Worm (Caenorhabditis elegans) whole organism, L1 larva: ENCODE measurements around the gene mutd-1.

Source experiments
- C16A3.4 ChIP-seq: fragments of 150-350 bp; optimal IDR thresholded peaks from 2 replicates; lab custom pipeline; 2014; ENCODE audit warnings: missing biosample characterization, missing genetic modification characterization
- F16B12.6 ChIP-seq: fragments of 150-350 bp; optimal IDR thresholded peaks from 2 replicates; lab custom pipeline; 2014; ENCODE audit warnings: missing biosample characterization, missing genetic modification characterization
- Y116A8C.19 ChIP-seq: sonication (generic microtip); optimal IDR thresholded peaks from 2 replicates; lab custom pipeline; 2016; ENCODE audit warnings: missing compliant biosample characterization, missing genetic modification characterization, borderline replicate concordance
- aha-1 ChIP-seq: fragments of 150-350 bp; optimal IDR thresholded peaks from 2 replicates; lab custom pipeline; 2014; ENCODE audit warnings: missing biosample characterization, missing genetic modification characterization
- aly-2 ChIP-seq: fragments of 150-350 bp; optimal IDR thresholded peaks from 2 replicates; lab custom pipeline; 2014; ENCODE audit warnings: missing biosample characterization, missing genetic modification characterization
- ama-1 ChIP-seq: fragments of 150-350 bp; optimal IDR thresholded peaks from 2 replicates; lab custom pipeline; 2014
- ceh-63 ChIP-seq: fragments of 200-800 bp; sonication (Bioruptor generic); optimal IDR thresholded peaks from 2 replicates; lab custom pipeline; 2018; ENCODE audit warnings: mild to moderate bottlenecking, missing genetic modification characterization, missing compliant biosample characterization
- ceh-8 ChIP-seq: fragments of 200-800 bp; sonication (Bioruptor generic); optimal IDR thresholded peaks from 2 replicates; lab custom pipeline; 2018; ENCODE audit warnings: mild to moderate bottlenecking, missing genetic modification characterization, moderate library complexity, missing compliant biosample characterization
- ceh-88 ChIP-seq: fragments of 200-800 bp; sonication (Bioruptor generic); IDR thresholded peaks from 2 replicates; pipeline ENCODE4 v1.3.6; 2022; ENCODE audit warnings: missing genetic modification characterization, missing compliant biosample characterization
- efl-1 ChIP-seq, 4 experiments: fragments of 150-350 bp; optimal IDR thresholded peaks in 3 of 4; peaks in 1 of 4; 1 replicate in 1 of 4; 2 replicates in 3 of 4; lab custom pipeline; 2014; ENCODE audit warnings: missing biosample characterization in 2 of 4, missing genetic modification characterization in 2 of 4, missing genetic modification reagents in 2 of 4
- egl-13 ChIP-seq: sonication (generic microtip); optimal IDR thresholded peaks from 2 replicates; lab custom pipeline; 2016; ENCODE audit warnings: missing genotype, missing genetic modification reagents, missing genetic modification characterization, missing compliant biosample characterization
- egl-27 ChIP-seq, 2 experiments: fragments of 150-350 bp in 1 of 2; sonication (generic microtip); optimal IDR thresholded peaks; 3 replicates each; lab custom pipeline; 2017 to 2018; ENCODE audit warnings: missing biosample characterization in 2 of 2, missing genetic modification characterization in 2 of 2, missing genetic modification reagents in 2 of 2
- elt-2 ChIP-seq: sonication (generic microtip); optimal IDR thresholded peaks from 2 replicates; lab custom pipeline; 2016; ENCODE audit warnings: missing genetic modification characterization, mild to moderate bottlenecking, inconsistent platforms, missing compliant biosample characterization, missing genetic modification reagents
- elt-3 ChIP-seq, 6 experiments: fragments of 150-350 bp in 1 of 6; sonication (generic microtip); optimal IDR thresholded peaks; 2 replicates each; lab custom pipeline; 2017 to 2018; ENCODE audit warnings: missing biosample characterization in 6 of 6, missing genetic modification characterization in 6 of 6, inconsistent platforms in 1 of 6
- ets-5 ChIP-seq: fragments of 200-800 bp; sonication (Bioruptor generic); IDR thresholded peaks from 2 replicates; pipeline ENCODE4 v1.3.6; 2022; ENCODE audit warnings: missing genetic modification characterization, missing compliant biosample characterization
- fkh-10 ChIP-seq: sonication (generic microtip); optimal IDR thresholded peaks from 2 replicates; lab custom pipeline; 2017; ENCODE audit warnings: missing biosample characterization, missing genetic modification reagents, missing genetic modification characterization
- fkh-8 ChIP-seq: sonication (generic microtip); optimal IDR thresholded peaks from 2 replicates; lab custom pipeline; 2016; ENCODE audit warnings: mild to moderate bottlenecking, missing genetic modification characterization, missing compliant biosample characterization
- fos-1 ChIP-seq: fragments of 150-350 bp; optimal IDR thresholded peaks from 2 replicates; lab custom pipeline; 2014; ENCODE audit warnings: missing biosample characterization, missing genetic modification characterization
- grh-1 ChIP-seq: fragments of 200-800 bp; sonication (Bioruptor generic); IDR thresholded peaks from 2 replicates; pipeline ENCODE4 v1.3.6; 2022; ENCODE audit warnings: missing genetic modification reagents, missing genetic modification characterization, missing compliant biosample characterization
- hlh-17 ChIP-seq: fragments of 200-800 bp; sonication (Bioruptor generic); optimal IDR thresholded peaks from 2 replicates; lab custom pipeline; 2018; ENCODE audit warnings: missing genetic modification characterization, mild to moderate bottlenecking, missing compliant biosample characterization, moderate library complexity, borderline replicate concordance
- hlh-4 ChIP-seq: sonication (generic microtip); optimal IDR thresholded peaks from 2 replicates; lab custom pipeline; 2016; ENCODE audit warnings: mild to moderate bottlenecking, missing genetic modification characterization, missing compliant biosample characterization
- hpl-2 ChIP-seq: fragments of 150-350 bp; optimal IDR thresholded peaks from 2 replicates; lab custom pipeline; 2014; ENCODE audit warnings: missing biosample characterization, missing genetic modification reagents, missing genetic modification characterization
- irx-1 ChIP-seq: sonication (generic microtip); optimal IDR thresholded peaks from 2 replicates; lab custom pipeline; 2016; ENCODE audit warnings: missing genetic modification characterization, missing compliant biosample characterization
- isw-1 ChIP-seq: fragments of 200-800 bp; sonication (Bioruptor generic); IDR thresholded peaks from 2 replicates; pipeline ENCODE4 v1.3.6; 2022; ENCODE audit warnings: missing genetic modification characterization, missing compliant biosample characterization
- lin-14 ChIP-seq: fragments of 200-800 bp; sonication (Bioruptor generic); optimal IDR thresholded peaks from 2 replicates; lab custom pipeline; 2018; ENCODE audit warnings: mild to moderate bottlenecking, missing genetic modification characterization, moderate library complexity, missing compliant biosample characterization
- lin-35 ChIP-seq, 2 experiments: fragments of 150-350 bp; optimal IDR thresholded peaks; 2 replicates each; lab custom pipeline; 2014; ENCODE audit warnings: missing biosample characterization in 2 of 2, missing genetic modification characterization in 2 of 2, missing genetic modification reagents in 2 of 2
- lir-3 ChIP-seq: sonication (generic microtip); optimal IDR thresholded peaks from 2 replicates; lab custom pipeline; 2016; ENCODE audit warnings: mild to moderate bottlenecking, missing genetic modification characterization, moderate library complexity, missing compliant biosample characterization; ENCODE audit not compliant: poor library complexity
- lsy-2 ChIP-seq, 2 experiments: fragments of 150-350 bp; optimal IDR thresholded peaks; 2 replicates each; lab custom pipeline; 2014; ENCODE audit warnings: missing biosample characterization in 2 of 2, missing genetic modification characterization in 2 of 2
- mab-9 ChIP-seq: fragments of 200-800 bp; sonication (Bioruptor generic); IDR thresholded peaks from 2 replicates; pipeline ENCODE4 v1.3.6; 2022; ENCODE audit warnings: missing genetic modification reagents, missing genetic modification characterization, missing compliant biosample characterization
- mdl-1 ChIP-seq, 2 experiments: fragments of 150-350 bp; optimal IDR thresholded peaks; 2 replicates each; lab custom pipeline; 2014 to 2017; ENCODE audit warnings: missing biosample characterization in 2 of 2, missing genetic modification characterization in 2 of 2, inconsistent platforms in 1 of 2
- nhr-12 ChIP-seq: sonication (generic microtip); optimal IDR thresholded peaks from 2 replicates; lab custom pipeline; 2017; ENCODE audit warnings: missing biosample characterization, missing genetic modification characterization
- nhr-19 ChIP-seq: fragments of 200-800 bp; sonication (Bioruptor generic); conservative IDR thresholded peaks from 2 replicates; pipeline ENCODE4 v1.3.6; 2022; ENCODE audit warnings: missing genetic modification characterization, missing compliant biosample characterization
- nhr-20 ChIP-seq: sonication (generic microtip); optimal IDR thresholded peaks from 2 replicates; lab custom pipeline; 2016; ENCODE audit warnings: mild to moderate bottlenecking, missing genetic modification characterization, missing compliant biosample characterization
- nhr-237 ChIP-seq: fragments of 150-350 bp; optimal IDR thresholded peaks from 2 replicates; lab custom pipeline; 2014; ENCODE audit warnings: missing biosample characterization, missing genetic modification characterization
- nhr-28 ChIP-seq: fragments of 150-350 bp; optimal IDR thresholded peaks from 2 replicates; lab custom pipeline; 2014; ENCODE audit warnings: missing biosample characterization, missing genetic modification characterization
- nhr-71 ChIP-seq: sonication (generic microtip); optimal IDR thresholded peaks from 2 replicates; lab custom pipeline; 2016; ENCODE audit warnings: mild to moderate bottlenecking, missing genetic modification characterization, moderate library complexity, missing compliant biosample characterization
- nhr-77 ChIP-seq: fragments of 150-350 bp; optimal IDR thresholded peaks from 2 replicates; lab custom pipeline; 2014; ENCODE audit warnings: missing biosample characterization, missing genetic modification characterization
- nhr-85 ChIP-seq: sonication (generic microtip); peaks from one replicate; lab custom pipeline; 2016; ENCODE audit warnings: missing genetic modification characterization, inconsistent platforms, missing compliant biosample characterization
- nhr-90 ChIP-seq: sonication (generic microtip); optimal IDR thresholded peaks from 2 replicates; lab custom pipeline; 2016; ENCODE audit warnings: mild to moderate bottlenecking, missing genetic modification characterization, missing compliant biosample characterization; ENCODE audit not compliant: poor library complexity
- pax-3 ChIP-seq: fragments of 200-800 bp; sonication (Bioruptor generic); optimal IDR thresholded peaks from 2 replicates; lab custom pipeline; 2018; ENCODE audit warnings: mild to moderate bottlenecking, missing genetic modification characterization, moderate library complexity, missing compliant biosample characterization
- pqm-1 ChIP-seq: sonication (generic microtip); optimal IDR thresholded peaks from 3 replicates; lab custom pipeline; 2017; ENCODE audit warnings: missing biosample characterization, missing genetic modification characterization
- rnt-1 ChIP-seq: sonication (generic microtip); optimal IDR thresholded peaks from 2 replicates; lab custom pipeline; 2016; ENCODE audit warnings: mild to moderate bottlenecking, missing genetic modification characterization, moderate library complexity, missing compliant biosample characterization
- skn-1 ChIP-seq: fragments of 150-350 bp; optimal IDR thresholded peaks from 2 replicates; lab custom pipeline; 2014; ENCODE audit warnings: missing biosample characterization, missing genetic modification characterization
- snu-23 ChIP-seq: sonication (generic microtip); optimal IDR thresholded peaks from 2 replicates; lab custom pipeline; 2016; ENCODE audit warnings: missing genetic modification characterization, missing compliant biosample characterization
- sox-4 ChIP-seq: sonication (generic microtip); optimal IDR thresholded peaks from 2 replicates; lab custom pipeline; 2016; ENCODE audit warnings: missing genetic modification characterization, missing compliant biosample characterization
- tbx-2 ChIP-seq: sonication (generic microtip); optimal IDR thresholded peaks from 2 replicates; lab custom pipeline; 2016; ENCODE audit warnings: missing genetic modification characterization, missing compliant biosample characterization
- tlp-1 ChIP-seq: fragments of 150-350 bp; optimal IDR thresholded peaks from 2 replicates; lab custom pipeline; 2014; ENCODE audit warnings: missing biosample characterization, missing genetic modification characterization
- unc-130 ChIP-seq: fragments of 150-350 bp; optimal IDR thresholded peaks from 2 replicates; lab custom pipeline; 2017; ENCODE audit warnings: missing biosample characterization, missing genetic modification characterization, inconsistent platforms
- unc-30 ChIP-seq: sonication (generic microtip); optimal IDR thresholded peaks from 2 replicates; lab custom pipeline; 2017; ENCODE audit warnings: missing biosample characterization, missing genetic modification characterization
- unc-62 ChIP-seq: fragments of 150-350 bp; optimal IDR thresholded peaks from 2 replicates; lab custom pipeline; 2014; ENCODE audit warnings: missing biosample characterization, missing genetic modification reagents, missing genetic modification characterization
- unc-86 ChIP-seq: sonication (generic microtip); optimal IDR thresholded peaks from 2 replicates; lab custom pipeline; 2016; ENCODE audit warnings: missing genetic modification characterization, missing compliant biosample characterization
- xbp-1 ChIP-seq: sonication (generic microtip); optimal IDR thresholded peaks from 2 replicates; lab custom pipeline; 2016; ENCODE audit warnings: missing genetic modification characterization, missing compliant biosample characterization
- ztf-11 ChIP-seq, 2 experiments: sonication (generic microtip); optimal IDR thresholded peaks; 2 replicates each; lab custom pipeline; 2016 to 2017; ENCODE audit warnings: missing genetic modification characterization in 2 of 2, missing biosample characterization in 1 of 2, missing compliant biosample characterization in 1 of 2
- ztf-4 ChIP-seq: fragments of 150-350 bp; optimal IDR thresholded peaks from 2 replicates; lab custom pipeline; 2014; ENCODE audit warnings: missing biosample characterization, missing genetic modification characterization

Gene mutd-1

ce11 chrIV:7165723-7166122 is 31.8 kb upstream of the mutd-1 start, which contains the start of gene rpc-1:
rpc-1 (minus strand) TSS chrIV:7165748.
- TF ChIP-seq nhr-19: no peak
- TF ChIP-seq ztf-11 (tag; optimal IDR thresholded peaks at IDR 0.05; lab: Kevin White, UChicago): no peak
- TF ChIP-seq unc-130 (tag; lab: Kevin White, UChicago): no peak
- TF ChIP-seq elt-3 (tag; optimal IDR thresholded peaks at IDR 0.05; lab: Kevin White, UChicago): peak in 1 of 6 experiments; percentile 3
- TF ChIP-seq aha-1 (tag; lab: Kevin White, UChicago): no peak
- no peak for TF ChIP-seq pax-3
- TF ChIP-seq fkh-10: no peak
- no peak for TF ChIP-seq fkh-8 (tag; lab: Kevin White, UChicago)
- TF ChIP-seq isw-1 (GFP tag; lab: Robert Waterston, UW): no peak
- TF ChIP-seq ztf-4 (tag; lab: Kevin White, UChicago): no peak
- no peak for TF ChIP-seq xbp-1 (tag; lab: Kevin White, UChicago)
- TF ChIP-seq lin-35 (GFP tag; optimal IDR thresholded peaks at IDR 0.05; lab: Kevin White, UChicago): peak; percentile 47 to 90
- no peak for TF ChIP-seq ceh-88
- TF ChIP-seq lir-3: no peak
- no peak for TF ChIP-seq unc-30 (tag; lab: Kevin White, UChicago)
- TF ChIP-seq ceh-8 (GFP tag; lab: Kevin White, UChicago): no peak
- peak; percentile 58 for TF ChIP-seq skn-1 (tag; lab: Kevin White, UChicago)
- no peak for TF ChIP-seq ama-1 (lab: Kevin White, UChicago)
- TF ChIP-seq nhr-237 (tag; lab: Kevin White, UChicago): no peak
- no peak for TF ChIP-seq hpl-2 (GFP tag; lab: Kevin White, UChicago)
- TF ChIP-seq hlh-4 (tag; lab: Kevin White, UChicago): no peak
- no peak for TF ChIP-seq ceh-63 (GFP tag; lab: Kevin White, UChicago)
- no peak for TF ChIP-seq Y116A8C.19 (tag; lab: Kevin White, UChicago)
- no peak for TF ChIP-seq mdl-1 (tag; optimal IDR thresholded peaks at IDR 0.05; lab: Kevin White, UChicago)
- no peak for TF ChIP-seq elt-2
- peak; percentile 22 to 75 for TF ChIP-seq lsy-2 (tag; optimal IDR thresholded peaks at IDR 0.05; lab: Kevin White, UChicago)
- TF ChIP-seq efl-1 (optimal IDR thresholded peaks at IDR 0.05; lab: Kevin White, UChicago): peak; percentile 50 to 79
- peak; percentile 74 to 98 for TF ChIP-seq efl-1 (GFP tag; optimal IDR thresholded peaks at IDR 0.05 in 1 of 2; lab: Kevin White, UChicago)
- no peak for TF ChIP-seq nhr-28 (tag; lab: Kevin White, UChicago)
- peak; percentile 22 for TF ChIP-seq tbx-2
- no peak for TF ChIP-seq irx-1 (tag; lab: Kevin White, UChicago)
- TF ChIP-seq ets-5 (GFP tag; lab: Robert Waterston, UW): no peak
- no peak for TF ChIP-seq grh-1 (GFP tag; lab: Robert Waterston, UW)
- TF ChIP-seq tlp-1 (tag; lab: Kevin White, UChicago): no peak
- TF ChIP-seq lin-14 (GFP tag; lab: Kevin White, UChicago): no peak
- no peak for TF ChIP-seq aly-2 (tag; lab: Kevin White, UChicago)
- peak; percentile 9 for TF ChIP-seq rnt-1 (tag; lab: Kevin White, UChicago)
- no peak for TF ChIP-seq fos-1 (tag; lab: Kevin White, UChicago)
- TF ChIP-seq nhr-77 (tag; lab: Kevin White, UChicago): no peak
- no peak for TF ChIP-seq sox-4 (tag; lab: Kevin White, UChicago)
- TF ChIP-seq unc-86: no peak
- TF ChIP-seq pqm-1 (tag; lab: Kevin White, UChicago): no peak
- TF ChIP-seq C16A3.4 (tag; lab: Kevin White, UChicago): peak; percentile 12
- TF ChIP-seq nhr-90 (tag; lab: Kevin White, UChicago): peak; percentile 5
- no peak for TF ChIP-seq unc-62 (GFP tag; lab: Kevin White, UChicago)
- TF ChIP-seq nhr-20 (tag; lab: Kevin White, UChicago): peak; percentile 39
- TF ChIP-seq F16B12.6 (tag; lab: Kevin White, UChicago): peak; percentile 47
- TF ChIP-seq nhr-12 (tag; lab: Kevin White, UChicago): no peak
- peak; percentile 42 for TF ChIP-seq nhr-71 (tag; lab: Kevin White, UChicago)
- no peak for TF ChIP-seq nhr-85
- TF ChIP-seq mab-9: no peak
- no peak for TF ChIP-seq hlh-17 (GFP tag; lab: Kevin White, UChicago)
- TF ChIP-seq egl-13 (tag; lab: Kevin White, UChicago): no peak
- TF ChIP-seq snu-23: peak; percentile 30
- TF ChIP-seq egl-27 (tag; optimal IDR thresholded peaks at IDR 0.05; lab: Kevin White, UChicago): no peak
